Worm (Caenorhabditis elegans) whole organism, young adult: ENCODE data around the gene rsf-1.

Experiments
- B0261.1 ChIP-seq: sonication (generic microtip); optimal IDR thresholded peaks from 2 replicates; lab custom pipeline; 2016; ENCODE audit warnings: mild to moderate bottlenecking, missing genetic modification characterization, moderate library complexity, missing compliant biosample characterization
- C17E4.6 ChIP-seq: fragments of 200-800 bp; sonication (Bioruptor generic); IDR thresholded peaks from 2 replicates; pipeline ENCODE4 v1.3.6; 2022; ENCODE audit warnings: missing genetic modification reagents, missing genetic modification characterization, missing compliant biosample characterization
- F33H1.4 ChIP-seq: fragments of 200-800 bp; sonication (Bioruptor generic); IDR thresholded peaks from 2 replicates; pipeline ENCODE4 v1.3.6; 2022; ENCODE audit warnings: missing genetic modification reagents, missing genetic modification characterization, missing compliant biosample characterization
- F39B2.1 ChIP-seq: fragments of 200-800 bp; sonication (Bioruptor generic); IDR thresholded peaks from 2 replicates; pipeline ENCODE4 v1.3.6; 2022; ENCODE audit warnings: missing genetic modification reagents, missing genetic modification characterization, missing compliant biosample characterization
- F55B11.4 ChIP-seq: sonication (generic microtip); optimal IDR thresholded peaks from 2 replicates; lab custom pipeline; 2016; ENCODE audit warnings: missing compliant biosample characterization, missing genetic modification characterization, borderline replicate concordance; ENCODE audit not compliant: insufficient read depth
- F57A8.1 ChIP-seq: fragments of 200-800 bp; sonication (Bioruptor generic); optimal IDR thresholded peaks from 2 replicates; lab custom pipeline; 2018; ENCODE audit warnings: mild to moderate bottlenecking, missing genetic modification characterization, moderate library complexity, missing compliant biosample characterization
- K12H6.12 ChIP-seq: fragments of 200-800 bp; sonication (Bioruptor generic); optimal IDR thresholded peaks from 2 replicates; lab custom pipeline; 2018; ENCODE audit warnings: mild to moderate bottlenecking, missing genetic modification characterization, missing compliant biosample characterization
- T26A5.8 ChIP-seq: sonication (generic microtip); optimal IDR thresholded peaks from 2 replicates; lab custom pipeline; 2016; ENCODE audit warnings: missing genetic modification characterization, missing compliant biosample characterization
- Y53G8AR.9 ChIP-seq: fragments of 200-800 bp; sonication (Bioruptor generic); conservative IDR thresholded peaks from 2 replicates; pipeline ENCODE4 v1.3.6; 2022; ENCODE audit warnings: missing genetic modification reagents, missing genetic modification characterization, missing compliant biosample characterization
- Y95B8A.8 ChIP-seq: fragments of 200-800 bp; sonication (Bioruptor generic); IDR thresholded peaks from 2 replicates; pipeline ENCODE4 v1.3.6; 2022; ENCODE audit warnings: missing genetic modification reagents, missing genetic modification characterization, missing compliant biosample characterization
- ama-1 ChIP-seq, 3 experiments: fragments of 150-350 bp in 1 of 3; sonication (generic microtip) in 2 of 3; optimal IDR thresholded peaks; 2 replicates each; lab custom pipeline; 2014 to 2018; ENCODE audit warnings: missing biosample characterization in 2 of 3, missing genetic modification characterization in 2 of 3, missing genetic modification reagents in 2 of 3
- aptf-2 ChIP-seq: fragments of 200-800 bp; sonication (Bioruptor generic); conservative IDR thresholded peaks from 2 replicates; pipeline ENCODE4 v1.3.6; 2022; ENCODE audit warnings: missing genetic modification reagents, missing genetic modification characterization, missing compliant biosample characterization
- aptf-3 ChIP-seq: fragments of 200-800 bp; sonication (Bioruptor generic); IDR thresholded peaks from 2 replicates; pipeline ENCODE4 v1.3.6; 2022; ENCODE audit warnings: missing genetic modification characterization, missing compliant biosample characterization
- atf-7 ChIP-seq: sonication (generic microtip); optimal IDR thresholded peaks from 2 replicates; lab custom pipeline; 2017; ENCODE audit warnings: mild to moderate bottlenecking, missing genetic modification characterization, missing compliant biosample characterization
- attf-5 ChIP-seq: fragments of 200-800 bp; sonication (Bioruptor generic); optimal IDR thresholded peaks from 2 replicates; lab custom pipeline; 2018; ENCODE audit warnings: mild to moderate bottlenecking, missing genetic modification characterization, missing compliant biosample characterization
- bed-1 ChIP-seq: fragments of 200-800 bp; sonication (Bioruptor generic); IDR thresholded peaks from 2 replicates; pipeline ENCODE4 v1.3.6; 2022; ENCODE audit warnings: missing genetic modification reagents, missing genetic modification characterization, missing compliant biosample characterization
- bed-2 ChIP-seq: fragments of 200-800 bp; sonication (Bioruptor generic); IDR thresholded peaks from 2 replicates; pipeline ENCODE4 v1.3.6; 2022; ENCODE audit warnings: missing genetic modification reagents, missing genetic modification characterization, missing compliant biosample characterization
- ceh-100 ChIP-seq: fragments of 200-800 bp; sonication (Bioruptor generic); IDR thresholded peaks from 2 replicates; pipeline ENCODE4 v1.3.6; 2022; ENCODE audit warnings: missing genetic modification reagents, missing genetic modification characterization, missing compliant biosample characterization
- ceh-58 ChIP-seq: fragments of 200-800 bp; sonication (Bioruptor generic); IDR thresholded peaks from 2 replicates; pipeline ENCODE4 v1.3.6; 2022; ENCODE audit warnings: missing genetic modification characterization, missing compliant biosample characterization
- ceh-79 ChIP-seq: sonication (generic microtip); optimal IDR thresholded peaks from 2 replicates; lab custom pipeline; 2017; ENCODE audit warnings: mild to moderate bottlenecking, missing genetic modification characterization, missing compliant biosample characterization
- die-1 ChIP-seq: sonication (generic microtip); optimal IDR thresholded peaks from 2 replicates; lab custom pipeline; 2016; ENCODE audit warnings: missing genotype, mild to moderate bottlenecking, missing genetic modification characterization, missing compliant biosample characterization
- dpff-1 ChIP-seq: sonication (generic microtip); optimal IDR thresholded peaks from 2 replicates; lab custom pipeline; 2017; ENCODE audit warnings: mild to moderate bottlenecking, missing genetic modification characterization, missing compliant biosample characterization
- efl-1 ChIP-seq: fragments of 150-350 bp; optimal IDR thresholded peaks from 2 replicates; lab custom pipeline; 2014; ENCODE audit warnings: missing biosample characterization, missing genetic modification reagents, missing genetic modification characterization
- fkh-3 ChIP-seq: sonication (generic microtip); optimal IDR thresholded peaks from 2 replicates; lab custom pipeline; 2016; ENCODE audit warnings: mild to moderate bottlenecking, missing genetic modification characterization, missing compliant biosample characterization
- hlh-12 ChIP-seq: sonication (generic microtip); optimal IDR thresholded peaks from 2 replicates; lab custom pipeline; 2016; ENCODE audit warnings: missing genetic modification characterization, missing compliant biosample characterization
- hlh-26 ChIP-seq: fragments of 200-800 bp; sonication (Bioruptor generic); conservative IDR thresholded peaks from 2 replicates; pipeline ENCODE4 v1.3.6; 2022; ENCODE audit warnings: missing genetic modification reagents, missing genetic modification characterization, missing compliant biosample characterization
- hmg-20 ChIP-seq: fragments of 200-800 bp; sonication (Bioruptor generic); IDR thresholded peaks from 2 replicates; pipeline ENCODE4 v1.3.6; 2022; ENCODE audit warnings: missing genetic modification reagents, missing genetic modification characterization, missing compliant biosample characterization
- let-607 ChIP-seq, 2 experiments: fragments of 200-800 bp in 1 of 2; sonication (Bioruptor generic) in 1 of 2; sonication (generic microtip) in 1 of 2; optimal IDR thresholded peaks; 2 replicates each; lab custom pipeline; 2016 to 2018; ENCODE audit warnings: mild to moderate bottlenecking in 2 of 2, missing compliant biosample characterization in 2 of 2, missing genetic modification characterization in 2 of 2, moderate library complexity in 2 of 2, missing genotype in 1 of 2
- lin-26 ChIP-seq: fragments of 200-800 bp; sonication (Bioruptor generic); IDR thresholded peaks from 2 replicates; pipeline ENCODE4 v1.3.6; 2022; ENCODE audit warnings: missing genetic modification reagents, missing genetic modification characterization, missing compliant biosample characterization
- lin-35 ChIP-seq, 3 experiments: fragments of 150-350 bp in 2 of 3; sonication (generic microtip) in 1 of 3; optimal IDR thresholded peaks; 2 replicates each; lab custom pipeline; 2014 to 2018; ENCODE audit warnings: missing biosample characterization in 3 of 3, missing genetic modification characterization in 3 of 3, missing genetic modification reagents in 3 of 3
- lin-40 ChIP-seq: sonication (generic microtip); optimal IDR thresholded peaks from 2 replicates; lab custom pipeline; 2016; ENCODE audit warnings: missing genetic modification characterization, mild to moderate bottlenecking, missing compliant biosample characterization, missing genotype, missing genetic modification reagents
- lir-1 ChIP-seq: fragments of 200-800 bp; sonication (Bioruptor generic); conservative IDR thresholded peaks from 2 replicates; pipeline ENCODE4 v1.3.6; 2022; ENCODE audit warnings: missing genetic modification reagents, missing genetic modification characterization, missing compliant biosample characterization
- lsy-27 ChIP-seq: sonication (generic microtip); optimal IDR thresholded peaks from 2 replicates; lab custom pipeline; 2017; ENCODE audit warnings: missing genetic modification characterization, mild to moderate bottlenecking, missing compliant biosample characterization, antibody characterized with exemption, missing genotype, borderline replicate concordance; ENCODE audit not compliant: insufficient read depth
- madf-10 ChIP-seq: sonication (generic microtip); optimal IDR thresholded peaks from 2 replicates; lab custom pipeline; 2016; ENCODE audit warnings: mild to moderate bottlenecking, missing genetic modification characterization, missing compliant biosample characterization
- madf-8 ChIP-seq: fragments of 200-800 bp; sonication (Bioruptor generic); conservative IDR thresholded peaks from 2 replicates; pipeline ENCODE4 v1.3.6; 2022; ENCODE audit warnings: missing genetic modification reagents, missing genetic modification characterization, missing compliant biosample characterization
- mcd-1 ChIP-seq: fragments of 200-800 bp; sonication (Bioruptor generic); IDR thresholded peaks from 2 replicates; pipeline ENCODE4 v1.3.6; 2022; ENCODE audit warnings: missing genetic modification reagents, missing genetic modification characterization, missing compliant biosample characterization
- nfyb-1 ChIP-seq: fragments of 200-800 bp; sonication (Bioruptor generic); IDR thresholded peaks from 2 replicates; pipeline ENCODE4 v1.3.6; 2022; ENCODE audit warnings: missing genetic modification reagents, missing genetic modification characterization, missing compliant biosample characterization
- nhr-179 ChIP-seq: sonication (generic microtip); optimal IDR thresholded peaks from 2 replicates; lab custom pipeline; 2016; ENCODE audit warnings: mild to moderate bottlenecking, missing genetic modification characterization, missing compliant biosample characterization
- pbrm-1 ChIP-seq: fragments of 200-800 bp; sonication (Bioruptor generic); IDR thresholded peaks from 2 replicates; pipeline ENCODE4 v1.3.6; 2022; ENCODE audit warnings: missing genetic modification reagents, missing genetic modification characterization, missing compliant biosample characterization
- rec-8 ChIP-seq, 2 experiments: sonication (generic microtip); optimal IDR thresholded peaks; 2 replicates each; lab custom pipeline; 2016; ENCODE audit warnings: mild to moderate bottlenecking in 2 of 2, missing genetic modification characterization in 2 of 2, missing genetic modification reagents in 2 of 2, missing genotype in 2 of 2, missing biosample characterization in 1 of 2, missing compliant biosample characterization in 1 of 2, moderate library complexity in 1 of 2
- sdz-38 ChIP-seq: sonication (generic microtip); optimal IDR thresholded peaks from 2 replicates; lab custom pipeline; 2016; ENCODE audit warnings: missing genotype, missing genetic modification characterization, missing compliant biosample characterization
- tbx-9 ChIP-seq: sonication (generic microtip); optimal IDR thresholded peaks from 2 replicates; lab custom pipeline; 2016; ENCODE audit warnings: borderline replicate concordance, missing genetic modification characterization, inconsistent platforms, missing compliant biosample characterization
- unc-62 ChIP-seq: fragments of 150-350 bp; optimal IDR thresholded peaks from 2 replicates; lab custom pipeline; 2014; ENCODE audit warnings: missing biosample characterization, missing genetic modification reagents, missing genetic modification characterization
- xnd-1 ChIP-seq: sonication (generic microtip); optimal IDR thresholded peaks from 2 replicates; lab custom pipeline; 2016; ENCODE audit warnings: missing genotype, missing genetic modification reagents, missing genetic modification characterization, missing compliant biosample characterization
- ztf-25 ChIP-seq: fragments of 200-800 bp; sonication (Bioruptor generic); IDR thresholded peaks from 2 replicates; pipeline ENCODE4 v1.3.6; 2022; ENCODE audit warnings: missing genetic modification reagents, missing genetic modification characterization, missing compliant biosample characterization
- ztf-26 ChIP-seq: sonication (generic microtip); optimal IDR thresholded peaks from 2 replicates; lab custom pipeline; 2017; ENCODE audit warnings: missing genetic modification characterization, missing compliant biosample characterization
- ztf-28 ChIP-seq: fragments of 200-800 bp; sonication (Bioruptor generic); IDR thresholded peaks from 2 replicates; pipeline ENCODE4 v1.3.6; 2022; ENCODE audit warnings: missing genetic modification reagents, missing genetic modification characterization, missing compliant biosample characterization

The rsf-1 gene

DNA sequence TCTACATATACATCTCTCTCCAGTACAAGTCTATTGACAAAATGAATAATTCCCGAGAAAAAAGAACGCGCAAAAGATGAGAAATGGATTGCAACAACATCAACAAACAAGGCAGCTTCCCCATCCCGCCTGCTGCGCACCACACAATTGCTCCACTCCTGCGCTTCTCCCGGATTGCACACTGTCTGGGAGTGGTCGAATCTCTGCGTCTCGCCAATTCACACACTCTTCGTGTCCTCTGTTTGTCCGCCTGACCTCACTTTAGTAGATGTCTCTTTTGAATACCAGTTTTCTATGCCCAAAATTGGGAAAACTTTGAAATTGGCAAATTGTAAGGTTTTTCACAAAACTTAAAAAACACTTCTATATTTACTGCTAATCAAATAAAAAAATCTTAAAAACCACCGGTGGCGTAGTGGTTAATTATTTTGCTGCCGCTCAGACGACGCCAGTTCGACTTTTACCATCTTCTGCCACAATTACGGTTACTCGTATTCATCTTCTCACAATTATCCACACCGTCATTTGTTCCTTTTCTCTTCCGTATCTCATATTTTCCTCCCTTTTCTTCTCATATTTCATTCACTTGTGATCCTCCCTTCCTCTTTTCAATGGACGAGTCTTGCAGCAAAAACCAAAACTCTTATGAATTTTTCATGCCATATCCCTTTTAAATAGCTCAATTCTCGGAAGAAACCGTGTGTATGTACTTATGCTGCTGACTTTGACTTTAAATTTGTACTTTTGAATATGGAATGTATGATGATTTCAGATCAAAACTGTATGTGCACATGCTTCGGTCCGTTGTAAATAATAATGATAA, at the start of gene rsf-1 (continued):
- TF ChIP-seq atf-7 (tag; lab: Kevin White, UChicago) (no peak), pbrm-1 (GFP tag; lab: Robert Waterston, UW) (no peak), aptf-3 (no peak), F33H1.4 (GFP tag; lab: Robert Waterston, UW) (no peak), hlh-26 (GFP tag; lab: Robert Waterston, UW) (no peak), F39B2.1 (GFP tag; lab: Robert Waterston, UW) (no peak), let-607 (tag; optimal IDR thresholded peaks at IDR 0.05; lab: Kevin White, UChicago) (no peak), tbx-9 (tag; lab: Kevin White, UChicago) (no peak), F55B11.4 (tag; lab: Kevin White, UChicago) (no peak), lin-35 (GFP tag; optimal IDR thresholded peaks at IDR 0.05; lab: Kevin White, UChicago) (no peak), lin-40 (tag; lab: Kevin White, UChicago) (no peak), ceh-100 (GFP tag; lab: Robert Waterston, UW) (no peak), C17E4.6 (GFP tag; lab: Robert Waterston, UW) (no peak), lin-26 (GFP tag; lab: Robert Waterston, UW) (peak; percentile 81), K12H6.12 (tag; lab: Kevin White, UChicago) (peak; percentile 40), Y95B8A.8 (GFP tag; lab: Robert Waterston, UW) (no peak), efl-1 (GFP tag; lab: Kevin White, UChicago) (no peak), nhr-179 (tag; lab: Kevin White, UChicago) (no peak), ceh-58 (GFP tag; lab: Robert Waterston, UW) (no peak), ama-1 (optimal IDR thresholded peaks at IDR 0.05; lab: Kevin White, UChicago) (no peak), ama-1 (GFP tag; optimal IDR thresholded peaks at IDR 0.05; lab: Kevin White, UChicago) (no peak), madf-10 (tag; lab: Kevin White, UChicago) (no peak), ceh-79 (tag; lab: Kevin White, UChicago) (no peak), mcd-1 (GFP tag; lab: Robert Waterston, UW) (peak; percentile 47; the same call in 1 of the 2 replicates), Y53G8AR.9 (GFP tag; lab: Robert Waterston, UW) (no peak), ztf-25 (GFP tag; lab: Robert Waterston, UW) (no peak), die-1 (tag; lab: Kevin White, UChicago) (no peak), attf-5 (GFP tag; lab: Kevin White, UChicago) (no peak), hmg-20 (no peak), lsy-27 (tag; lab: Kevin White, UChicago) (no peak), B0261.1 (tag; lab: Kevin White, UChicago) (peak; percentile 51), dpff-1 (tag; lab: Kevin White, UChicago) (no peak), bed-1 (GFP tag; lab: Robert Waterston, UW) (no peak), T26A5.8 (tag; lab: Kevin White, UChicago) (no peak), fkh-3 (tag; lab: Kevin White, UChicago) (no peak), ztf-26 (no peak), lir-1 (GFP tag; lab: Robert Waterston, UW) (no peak), hlh-12 (tag; lab: Kevin White, UChicago) (no peak), sdz-38 (tag; lab: Kevin White, UChicago) (no peak), rec-8 (tag; optimal IDR thresholded peaks at IDR 0.05; lab: Kevin White, UChicago) (no peak), unc-62 (no peak), xnd-1 (no peak), aptf-2 (GFP tag; lab: Robert Waterston, UW) (no peak), bed-2 (GFP tag; lab: Robert Waterston, UW) (no peak), ztf-28 (GFP tag; lab: Robert Waterston, UW) (no peak), F57A8.1 (GFP tag; lab: Kevin White, UChicago) (no peak), nfyb-1 (GFP tag; lab: Robert Waterston, UW) (peak; percentile 24; the same call in 1 of the 2 replicates), madf-8 (GFP tag; lab: Robert Waterston, UW) (no peak)
